Worm (Caenorhabditis elegans) whole organism, midembryonic: Measurements from ENCODE around the gene C16C8.18.

ENCODE experiments used
- flt-1 ChIP-seq: fragments of 200-800 bp; sonication (Bioruptor generic); IDR thresholded peaks from 2 replicates; pipeline ENCODE4 v1.3.6; 2022; ENCODE audit warnings: missing genetic modification characterization, missing compliant biosample characterization
- ref-1 ChIP-seq: fragments of 200-800 bp; sonication (Bioruptor generic); conservative IDR thresholded peaks from 2 replicates; pipeline ENCODE4 v1.3.6; 2022; ENCODE audit warnings: missing genetic modification reagents, missing genetic modification characterization, missing compliant biosample characterization
- ztf-23 ChIP-seq: fragments of 200-800 bp; sonication (Bioruptor generic); IDR thresholded peaks from 2 replicates; pipeline ENCODE4 v1.3.6; 2022; ENCODE audit warnings: missing genetic modification reagents, missing genetic modification characterization, missing compliant biosample characterization
- ztf-29 ChIP-seq: fragments of 200-800 bp; sonication (Bioruptor generic); IDR thresholded peaks from 2 replicates; pipeline ENCODE4 v1.3.6; 2022; ENCODE audit warnings: missing genetic modification reagents, missing genetic modification characterization, missing compliant biosample characterization

- TF ChIP-seq ztf-29 = no peak
- TF ChIP-seq ref-1 (GFP tag; lab: Robert Waterston, UW) = no peak
- TF ChIP-seq flt-1 = no peak
- TF ChIP-seq ztf-23 (GFP tag; lab: Robert Waterston, UW) = no peak
These were observed 10.5 kb downstream of the C16C8.18 start for ce11 chrII:3439842-3440640.
